Worm (Caenorhabditis elegans) whole organism, young adult: Measurements from ENCODE around the gene K08C7.4.
"Not testable (repeated sequence)": the region's sequence is repeated elsewhere in the genome, so short reads cannot be mapped to it uniquely, and the experiment has no call there.

Experiments used
- B0019.2 ChIP-seq: fragments of 200-800 bp; sonication (Bioruptor generic); conservative IDR thresholded peaks from 2 replicates; pipeline ENCODE4 v1.3.6; 2022; ENCODE audit warnings: missing genetic modification reagents, missing genetic modification characterization, missing compliant biosample characterization
- B0261.1 ChIP-seq: sonication (generic microtip); optimal IDR thresholded peaks from 2 replicates; lab custom pipeline; 2016; ENCODE audit warnings: mild to moderate bottlenecking, missing genetic modification characterization, moderate library complexity, missing compliant biosample characterization
- C06A6.2 ChIP-seq: fragments of 200-800 bp; sonication (Bioruptor generic); conservative IDR thresholded peaks from 2 replicates; pipeline ENCODE4 v1.3.6; 2022; ENCODE audit warnings: missing genetic modification characterization, missing compliant biosample characterization
- F10E7.11 ChIP-seq: sonication (generic microtip); optimal IDR thresholded peaks from 2 replicates; lab custom pipeline; 2017; ENCODE audit warnings: mild to moderate bottlenecking, missing genetic modification characterization, moderate library complexity, missing compliant biosample characterization
- F22D6.2 ChIP-seq: sonication (generic microtip); optimal IDR thresholded peaks from 2 replicates; lab custom pipeline; 2016; ENCODE audit warnings: mild to moderate bottlenecking, missing genetic modification characterization, missing compliant biosample characterization
- F37B4.10 ChIP-seq: fragments of 200-800 bp; sonication (Bioruptor generic); IDR thresholded peaks from 2 replicates; pipeline ENCODE4 v1.3.6; 2022; ENCODE audit warnings: missing genetic modification characterization, missing compliant biosample characterization
- F39B2.1 ChIP-seq: fragments of 200-800 bp; sonication (Bioruptor generic); IDR thresholded peaks from 2 replicates; pipeline ENCODE4 v1.3.6; 2022; ENCODE audit warnings: missing genetic modification reagents, missing genetic modification characterization, missing compliant biosample characterization
- F57A8.1 ChIP-seq: fragments of 200-800 bp; sonication (Bioruptor generic); optimal IDR thresholded peaks from 2 replicates; lab custom pipeline; 2018; ENCODE audit warnings: mild to moderate bottlenecking, missing genetic modification characterization, moderate library complexity, missing compliant biosample characterization
- Y53F4B.3 ChIP-seq: fragments of 200-800 bp; sonication (Bioruptor generic); IDR thresholded peaks from 2 replicates; pipeline ENCODE4 v1.3.6; 2022; ENCODE audit warnings: missing genetic modification reagents, missing genetic modification characterization, missing compliant biosample characterization
- Y53G8AR.9 ChIP-seq: fragments of 200-800 bp; sonication (Bioruptor generic); conservative IDR thresholded peaks from 2 replicates; pipeline ENCODE4 v1.3.6; 2022; ENCODE audit warnings: missing genetic modification reagents, missing genetic modification characterization, missing compliant biosample characterization
- Y56A3A.18 ChIP-seq: fragments of 200-800 bp; sonication (Bioruptor generic); IDR thresholded peaks from 2 replicates; pipeline ENCODE4 v1.3.6; 2022; ENCODE audit warnings: missing genetic modification reagents, missing genetic modification characterization, missing compliant biosample characterization
- Y79H2A.3 ChIP-seq: fragments of 200-800 bp; sonication (Bioruptor generic); conservative IDR thresholded peaks from 2 replicates; pipeline ENCODE4 v1.3.6; 2022; ENCODE audit warnings: missing genetic modification reagents, missing genetic modification characterization, missing compliant biosample characterization
- Y95B8A.8 ChIP-seq: fragments of 200-800 bp; sonication (Bioruptor generic); IDR thresholded peaks from 2 replicates; pipeline ENCODE4 v1.3.6; 2022; ENCODE audit warnings: missing genetic modification reagents, missing genetic modification characterization, missing compliant biosample characterization
- ZK185.1 ChIP-seq: sonication (generic microtip); optimal IDR thresholded peaks from 2 replicates; lab custom pipeline; 2016; ENCODE audit warnings: mild to moderate bottlenecking, missing genetic modification characterization, missing compliant biosample characterization; ENCODE audit not compliant: poor library complexity, severe bottlenecking
- atf-7 ChIP-seq: sonication (generic microtip); optimal IDR thresholded peaks from 2 replicates; lab custom pipeline; 2017; ENCODE audit warnings: mild to moderate bottlenecking, missing genetic modification characterization, missing compliant biosample characterization
- attf-3 ChIP-seq: fragments of 200-800 bp; sonication (Bioruptor generic); conservative IDR thresholded peaks from 2 replicates; pipeline ENCODE4 v1.3.6; 2022; ENCODE audit warnings: missing genetic modification reagents, missing genetic modification characterization, missing compliant biosample characterization
- ceh-40 ChIP-seq: fragments of 200-800 bp; sonication (Bioruptor generic); IDR thresholded peaks from 2 replicates; pipeline ENCODE4 v1.3.6; 2022; ENCODE audit warnings: missing genetic modification characterization, missing compliant biosample characterization
- egl-18 ChIP-seq: fragments of 200-800 bp; sonication (Bioruptor generic); IDR thresholded peaks from 2 replicates; pipeline ENCODE4 v1.3.6; 2022; ENCODE audit warnings: missing genetic modification reagents, missing genetic modification characterization, missing compliant biosample characterization
- hlh-26 ChIP-seq: fragments of 200-800 bp; sonication (Bioruptor generic); conservative IDR thresholded peaks from 2 replicates; pipeline ENCODE4 v1.3.6; 2022; ENCODE audit warnings: missing genetic modification reagents, missing genetic modification characterization, missing compliant biosample characterization
- hmg-1.2 ChIP-seq: fragments of 200-800 bp; sonication (Bioruptor generic); IDR thresholded peaks from 2 replicates; pipeline ENCODE4 v1.3.6; 2022; ENCODE audit warnings: missing genetic modification reagents, missing genetic modification characterization, missing compliant biosample characterization
- hsf-1 ChIP-seq: fragments of 200-800 bp; sonication (Bioruptor generic); IDR thresholded peaks from 2 replicates; pipeline ENCODE4 v1.3.6; 2022; ENCODE audit warnings: missing genetic modification reagents, missing genetic modification characterization, missing compliant biosample characterization
- let-607 ChIP-seq, 2 experiments: fragments of 200-800 bp in 1 of 2; sonication (Bioruptor generic) in 1 of 2; sonication (generic microtip) in 1 of 2; optimal IDR thresholded peaks; 2 replicates each; lab custom pipeline; 2016 to 2018; ENCODE audit warnings: mild to moderate bottlenecking in 2 of 2, missing compliant biosample characterization in 2 of 2, missing genetic modification characterization in 2 of 2, moderate library complexity in 2 of 2, missing genotype in 1 of 2
- madf-6 ChIP-seq: fragments of 200-800 bp; sonication (Bioruptor generic); IDR thresholded peaks from 2 replicates; pipeline ENCODE4 v1.3.6; 2022; ENCODE audit warnings: missing genetic modification reagents, missing genetic modification characterization, missing compliant biosample characterization
- madf-8 ChIP-seq: fragments of 200-800 bp; sonication (Bioruptor generic); conservative IDR thresholded peaks from 2 replicates; pipeline ENCODE4 v1.3.6; 2022; ENCODE audit warnings: missing genetic modification reagents, missing genetic modification characterization, missing compliant biosample characterization
- nfyb-1 ChIP-seq: fragments of 200-800 bp; sonication (Bioruptor generic); IDR thresholded peaks from 2 replicates; pipeline ENCODE4 v1.3.6; 2022; ENCODE audit warnings: missing genetic modification reagents, missing genetic modification characterization, missing compliant biosample characterization
- nhr-80 ChIP-seq: sonication (generic microtip); optimal IDR thresholded peaks from 2 replicates; lab custom pipeline; 2016; ENCODE audit warnings: missing genetic modification characterization, missing compliant biosample characterization
- nhr-90 ChIP-seq: sonication (generic microtip); optimal IDR thresholded peaks from 2 replicates; lab custom pipeline; 2016; ENCODE audit warnings: missing genotype, mild to moderate bottlenecking, missing genetic modification characterization, missing compliant biosample characterization
- pha-4 ChIP-seq: fragments of 150-350 bp; sonication (generic microtip); optimal IDR thresholded peaks from 2 replicates; lab custom pipeline; 2014; ENCODE audit warnings: missing biosample characterization, missing genetic modification reagents, missing genetic modification characterization
- snpc-3.4 ChIP-seq: sonication (generic microtip); optimal IDR thresholded peaks from 2 replicates; lab custom pipeline; 2017; ENCODE audit warnings: missing genetic modification characterization, mild to moderate bottlenecking, missing compliant biosample characterization, antibody characterized with exemption, moderate library complexity, missing genotype, missing genetic modification reagents
- tbp1 ChIP-seq: fragments of 200-800 bp; sonication (Bioruptor generic); optimal IDR thresholded peaks from 2 replicates; lab custom pipeline; 2018; ENCODE audit warnings: mild to moderate bottlenecking, missing genetic modification characterization, missing compliant biosample characterization
- tbx-9 ChIP-seq: sonication (generic microtip); optimal IDR thresholded peaks from 2 replicates; lab custom pipeline; 2016; ENCODE audit warnings: borderline replicate concordance, missing genetic modification characterization, inconsistent platforms, missing compliant biosample characterization
- zfh-2 ChIP-seq: fragments of 200-800 bp; sonication (Bioruptor generic); conservative IDR thresholded peaks from 2 replicates; pipeline ENCODE4 v1.3.6; 2022; ENCODE audit warnings: missing genetic modification reagents, missing genetic modification characterization, missing compliant biosample characterization
- ztf-3 ChIP-seq: fragments of 200-800 bp; sonication (Bioruptor generic); optimal IDR thresholded peaks from 2 replicates; lab custom pipeline; 2018; ENCODE audit warnings: mild to moderate bottlenecking, missing genetic modification characterization, missing compliant biosample characterization

K08C7.4 gene

ce11 chrIV:10658366-10658765 is 21.9 kb downstream of the K08C7.4 start (continued):
- TF ChIP-seq F37B4.10 (GFP tag; lab: Robert Waterston, UW) (0 out of 2 replicates have a peak, but pooled peaks have one; percentile 28), madf-6 (GFP tag; lab: Robert Waterston, UW) (peak; percentile 79), B0261.1 (tag; lab: Kevin White, UChicago) (peak; percentile 17), Y56A3A.18 (peak; percentile 90), Y95B8A.8 (GFP tag; lab: Robert Waterston, UW) (0 out of 2 replicates have a peak, but pooled peaks have one; percentile 28), B0019.2 (GFP tag; lab: Robert Waterston, UW) (0 out of 2 replicates have a peak, but pooled peaks have one; percentile 30), egl-18 (peak; percentile 78), nfyb-1 (GFP tag; lab: Robert Waterston, UW) (peak; percentile 72), attf-3 (GFP tag; lab: Robert Waterston, UW) (peak; percentile 37; the same call in 1 of the 2 replicates), Y53G8AR.9 (GFP tag; lab: Robert Waterston, UW) (peak; percentile 63), Y79H2A.3 (0 out of 2 replicates have a peak, but pooled peaks have one; percentile 49), F39B2.1 (peak; percentile 82)

ce11 chrIV:10656770-10657323 is 23.4 kb downstream of the K08C7.4 start, which contains the start of gene K08C7.1:
TSS of gene K08C7.1 (plus strand) at chrIV:10656812.
- TF ChIP-seq pha-4 (tag; lab: Kevin White, UChicago) (no peak), atf-7 (peak; percentile 25), let-607 (tag; optimal IDR thresholded peaks at IDR 0.05; lab: Kevin White, UChicago) (no peak), Y53F4B.3 (GFP tag; lab: Robert Waterston, UW) (no peak), tbp1 (GFP tag; lab: Kevin White, UChicago) (no peak), nhr-80 (peak; percentile 78), F22D6.2 (tag; lab: Kevin White, UChicago) (no peak), ZK185.1 (tag; lab: Kevin White, UChicago) (no peak), hlh-26 (GFP tag; lab: Robert Waterston, UW) (no peak)

ce11 chrIV:10654047-10654446 is 26.2 kb downstream of the K08C7.4 start, which contains the start of gene glb-19:
TSS of gene glb-19 (minus strand) at chrIV:10654147.
- not testable (repeated sequence) for TF ChIP-seq hmg-1.2 (GFP tag; lab: Robert Waterston, UW); snpc-3.4 (tag; lab: Kevin White, UChicago); nhr-90 (tag; lab: Kevin White, UChicago)

ce11 chrIV:10638977-10639376 is 41.3 kb downstream of the K08C7.4 start, which contains the start of gene F56C4.2:
TSS of gene F56C4.2 (plus strand) at chrIV:10639277.
- TF ChIP-seq zfh-2 (GFP tag; lab: Robert Waterston, UW) (no peak), ztf-3 (no peak), tbx-9 (no peak), tbp1 (GFP tag; lab: Kevin White, UChicago) (no peak), F10E7.11 (tag; lab: Kevin White, UChicago) (no peak), C06A6.2 (GFP tag; lab: Robert Waterston, UW) (no peak), Y53G8AR.9 (GFP tag; lab: Robert Waterston, UW) (no peak), madf-6 (GFP tag; lab: Robert Waterston, UW) (no peak), ceh-40 (GFP tag; lab: Robert Waterston, UW) (no peak), madf-8 (GFP tag; lab: Robert Waterston, UW) (no peak), F57A8.1 (no peak), hsf-1 (GFP tag; lab: Robert Waterston, UW) (no peak)
